ENCODE assay signal across 3 worm cellular contexts in the genomic region with DNA sequence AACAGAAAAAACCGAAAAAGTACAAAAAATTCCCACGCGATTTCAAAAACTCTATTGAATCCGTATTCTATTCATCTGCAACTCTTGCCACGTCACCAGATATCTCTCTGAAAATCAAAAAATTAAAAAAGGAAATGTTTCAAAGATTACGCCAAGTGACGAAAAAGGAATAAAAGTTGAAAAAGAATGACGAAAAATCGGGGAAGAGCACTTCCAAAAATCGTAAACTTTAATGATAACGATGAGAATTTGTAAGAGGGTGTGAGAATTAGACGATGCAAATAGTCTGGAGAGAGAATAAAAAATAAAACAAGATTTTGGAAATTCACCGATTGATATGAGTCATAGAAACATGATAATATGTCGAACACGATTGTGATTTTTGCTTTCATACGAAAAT.
TF ChIP-seq lines count a peak whose summit lies in the region.

No protein-coding gene starts in this region.

TF ChIP-seq in whole organism, L2 larva, 48 proteins besides CTCF, POLR2A, EP300 and RAD21:
- TF ChIP-seq nhr-11 (tag; optimal IDR thresholded peaks at IDR 0.05; lab: Kevin White, UChicago), result no peak
- peak; percentile 71 for TF ChIP-seq fos-1 (tag; optimal IDR thresholded peaks at IDR 0.05; lab: Kevin White, UChicago)
TF ChIP-seq in whole organism, L2 larva: peak in this region for 1.

TF ChIP-seq in whole organism, L3 larva, 47 proteins besides CTCF, POLR2A, EP300 and RAD21:
- TF ChIP-seq lin-39 (tag; optimal IDR thresholded peaks at IDR 0.05; lab: Kevin White, UChicago) (no peak), snpc-4 (tag; optimal IDR thresholded peaks at IDR 0.05; lab: Kevin White, UChicago) (no peak), elt-2 (tag; optimal IDR thresholded peaks at IDR 0.05; lab: Kevin White, UChicago) (peak; percentile 59), pqm-1 (tag; optimal IDR thresholded peaks at IDR 0.05; lab: Kevin White, UChicago) (peak; percentile 30), nfya-1 (tag; optimal IDR thresholded peaks at IDR 0.05; lab: Kevin White, UChicago; ENCODE audit: insufficient read depth) (no peak)
TF ChIP-seq in whole organism, L3 larva: peak in this region for 2.

TF ChIP-seq in whole organism, L4 larva, 104 proteins besides CTCF, POLR2A, EP300 and RAD21:
- TF ChIP-seq nhr-102 (tag; optimal IDR thresholded peaks at IDR 0.05; lab: Kevin White, UChicago) (no peak), lin-1 (GFP tag; IDR thresholded peaks at IDR 0.05; lab: Robert Waterston, UW) (no peak), dmd-6 (GFP tag; IDR thresholded peaks at IDR 0.05; lab: Robert Waterston, UW) (no peak), nhr-42 (GFP tag; IDR thresholded peaks at IDR 0.05; lab: Robert Waterston, UW) (no peak), nhr-11 (tag; optimal IDR thresholded peaks at IDR 0.05; lab: Kevin White, UChicago) (no peak), unc-62 (GFP tag; optimal IDR thresholded peaks at IDR 0.05 in 1 of 2; lab: Kevin White, UChicago) (peak in 1 of 2 experiments; percentile 11), unc-62 (tag; optimal IDR thresholded peaks at IDR 0.05; lab: Kevin White, UChicago) (no peak), mes-2 (tag; optimal IDR thresholded peaks at IDR 0.05; lab: Kevin White, UChicago; ENCODE audit: poor library complexity, severe bottlenecking) (no peak), ZK337.2 (GFP tag; IDR thresholded peaks at IDR 0.05; lab: Robert Waterston, UW) (no peak), T26A8.4 (GFP tag; IDR thresholded peaks at IDR 0.05; lab: Robert Waterston, UW) (no peak), lim-7 (GFP tag; IDR thresholded peaks at IDR 0.05; lab: Robert Waterston, UW) (no peak), gei-8 (GFP tag; optimal IDR thresholded peaks at IDR 0.05; lab: Kevin White, UChicago) (no peak), nhr-237 (tag; optimal IDR thresholded peaks at IDR 0.05; lab: Kevin White, UChicago) (no peak), lsy-2 (tag; optimal IDR thresholded peaks at IDR 0.05; lab: Kevin White, UChicago) (no peak), pqm-1 (tag; optimal IDR thresholded peaks at IDR 0.05; lab: Kevin White, UChicago) (peak; percentile 61), Y48G9A.11 (GFP tag; IDR thresholded peaks at IDR 0.05; lab: Robert Waterston, UW) (no peak), tra-1 (GFP tag; IDR thresholded peaks at IDR 0.05; lab: Robert Waterston, UW) (no peak)
